Comparison of ENCODE assay signal across 3 fruit fly cellular contexts in genomic region chr3R:30268733-30269132, dm6.
A peak's percentile ranks its signal among the peaks of the same experiment; 100 is the strongest.
TF ChIP-seq lines count a peak whose summit lies in the region.

No protein-coding gene starts in this region.

TF ChIP-seq in whole organism, prepupa, 60 proteins besides CTCF, POLR2A, EP300 and RAD21 (continues in another document):
- TF ChIP-seq vri (GFP tag; optimal IDR thresholded peaks at IDR 0.05; lab: Kevin White, UChicago), result no peak
- TF ChIP-seq svp (GFP tag; lab: Kevin White, UChicago), result peak; percentile 64
- TF ChIP-seq CG10669 (GFP tag; optimal IDR thresholded peaks at IDR 0.05; lab: Kevin White, UChicago), result peak; percentile 0
- no peak for TF ChIP-seq Gug (GFP tag; IDR thresholded peaks at IDR 0.05; lab: Robert Waterston, UW)
- 0 out of 3 replicates have a peak, but pooled peaks have one; percentile 29 for TF ChIP-seq CG6163 (GFP tag; IDR thresholded peaks at IDR 0.05; lab: Robert Waterston, UW)
- TF ChIP-seq CG31627 (GFP tag; optimal IDR thresholded peaks at IDR 0.05; lab: Kevin White, UChicago), result peak; percentile 40
- TF ChIP-seq CG9139 (GFP tag; optimal IDR thresholded peaks at IDR 0.05; lab: Kevin White, UChicago), result no peak
- peak; percentile 47 for TF ChIP-seq esn (GFP tag; optimal IDR thresholded peaks at IDR 0.05; lab: Kevin White, UChicago)
- TF ChIP-seq CG3919 (GFP tag; optimal IDR thresholded peaks at IDR 0.05; lab: Kevin White, UChicago), result peak; percentile 40
- no peak for TF ChIP-seq eg (GFP tag; IDR thresholded peaks at IDR 0.05; lab: Robert Waterston, UW)
- peak; percentile 12 for TF ChIP-seq achi (GFP tag; optimal IDR thresholded peaks at IDR 0.05; lab: Kevin White, UChicago)
- peak; percentile 27 for TF ChIP-seq CG11762 (GFP tag; optimal IDR thresholded peaks at IDR 0.05; lab: Kevin White, UChicago; ENCODE audit: insufficient read depth)
- TF ChIP-seq dsx (GFP tag; optimal IDR thresholded peaks at IDR 0.05; lab: Kevin White, UChicago; ENCODE audit: poor library complexity, severe bottlenecking), result peak; percentile 4
- TF ChIP-seq CG6276 (GFP tag; optimal IDR thresholded peaks at IDR 0.05; lab: Kevin White, UChicago), result no peak
- no peak for TF ChIP-seq Blimp-1 (GFP tag; optimal IDR thresholded peaks at IDR 0.05; lab: Kevin White, UChicago)
- no peak for TF ChIP-seq CG8119 (GFP tag; IDR thresholded peaks at IDR 0.05; lab: Robert Waterston, UW)
- TF ChIP-seq topi (GFP tag; optimal IDR thresholded peaks at IDR 0.05; lab: Kevin White, UChicago), result peak; percentile 49
- TF ChIP-seq spab (GFP tag; optimal IDR thresholded peaks at IDR 0.05; lab: Kevin White, UChicago), result peak; percentile 20
- TF ChIP-seq CG7368 (GFP tag; optimal IDR thresholded peaks at IDR 0.05; lab: Kevin White, UChicago), result peak; percentile 50
- TF ChIP-seq Sox14 (GFP tag; optimal IDR thresholded peaks at IDR 0.05; lab: Kevin White, UChicago), result peak; percentile 29
- TF ChIP-seq Hr4 (GFP tag; optimal IDR thresholded peaks at IDR 0.05; lab: Kevin White, UChicago), result peak; percentile 13
- TF ChIP-seq fd85E (GFP tag; optimal IDR thresholded peaks at IDR 0.05; lab: Kevin White, UChicago), result no peak
- TF ChIP-seq CG34406 (GFP tag; optimal IDR thresholded peaks at IDR 0.05; lab: Kevin White, UChicago), result peak; percentile 10
- peak; percentile 18 for TF ChIP-seq Hr39 (GFP tag; optimal IDR thresholded peaks at IDR 0.05; lab: Kevin White, UChicago)
- peak; percentile 4 for TF ChIP-seq CG6792 (GFP tag; optimal IDR thresholded peaks at IDR 0.05; lab: Kevin White, UChicago)
- peak; percentile 35 for TF ChIP-seq Smox (GFP tag; optimal IDR thresholded peaks at IDR 0.05; lab: Kevin White, UChicago)
- TF ChIP-seq Sox15 (GFP tag; optimal IDR thresholded peaks at IDR 0.05; lab: Kevin White, UChicago), result peak; percentile 9
- peak; percentile 9 for TF ChIP-seq Ets96B (tag; optimal IDR thresholded peaks at IDR 0.05; lab: Kevin White, UChicago)
- TF ChIP-seq fkh (GFP tag; optimal IDR thresholded peaks at IDR 0.05; lab: Kevin White, UChicago), result no peak
- TF ChIP-seq CG32006 (GFP tag; optimal IDR thresholded peaks at IDR 0.05; lab: Kevin White, UChicago), result peak; percentile 38

TF ChIP-seq in whole organism, pupa, 21 proteins besides CTCF, POLR2A, EP300 and RAD21:
- TF ChIP-seq CG8301 (tag; optimal IDR thresholded peaks at IDR 0.05; lab: Kevin White, UChicago), result no peak
- peak; percentile 5 for TF ChIP-seq CG17806 (tag; optimal IDR thresholded peaks at IDR 0.05; lab: Kevin White, UChicago)
- TF ChIP-seq CG13204 (GFP tag; optimal IDR thresholded peaks at IDR 0.05; lab: Kevin White, UChicago), result no peak
- no peak for TF ChIP-seq CG4496 (GFP tag; IDR thresholded peaks at IDR 0.05; lab: Robert Waterston, UW)
- TF ChIP-seq CG8159 (tag; optimal IDR thresholded peaks at IDR 0.05; lab: Kevin White, UChicago), result peak; percentile 22
- peak; percentile 18 for TF ChIP-seq CG14655 (GFP tag; optimal IDR thresholded peaks at IDR 0.05; lab: Kevin White, UChicago)
- peak; percentile 9 for TF ChIP-seq Snoo (tag; optimal IDR thresholded peaks at IDR 0.05; lab: Kevin White, UChicago)
- TF ChIP-seq Pif1A (GFP tag; optimal IDR thresholded peaks at IDR 0.05; lab: Kevin White, UChicago), result peak; percentile 40
- TF ChIP-seq EcR (GFP tag; optimal IDR thresholded peaks at IDR 0.05; lab: Kevin White, UChicago), result no peak
- peak; percentile 19 for TF ChIP-seq CG9948 (tag; optimal IDR thresholded peaks at IDR 0.05; lab: Kevin White, UChicago)
- TF ChIP-seq CG10348 (GFP tag; IDR thresholded peaks at IDR 0.05; lab: Robert Waterston, UW), result no peak
- peak; percentile 16 for TF ChIP-seq Pif1B (GFP tag; optimal IDR thresholded peaks at IDR 0.05; lab: Kevin White, UChicago)
- TF ChIP-seq CG12605 (GFP tag; IDR thresholded peaks at IDR 0.05; lab: Robert Waterston, UW), result no peak
- TF ChIP-seq Ets98B (GFP tag; IDR thresholded peaks at IDR 0.05; lab: Robert Waterston, UW), result no peak

TF ChIP-seq in whole organism, wandering third instar larva, 38 proteins besides CTCF, POLR2A, EP300 and RAD21:
- TF ChIP-seq foxo (GFP tag; optimal IDR thresholded peaks at IDR 0.05; lab: Kevin White, UChicago) (peak in 1 of 2 experiments; percentile 22), psq (GFP tag; optimal IDR thresholded peaks at IDR 0.05; lab: Kevin White, UChicago) (peak; percentile 0), dsf (GFP tag; optimal IDR thresholded peaks at IDR 0.05; lab: Kevin White, UChicago; ENCODE audit: borderline replicate concordance) (no peak), woc (GFP tag; optimal IDR thresholded peaks at IDR 0.05; lab: Kevin White, UChicago) (peak; percentile 8), br (GFP tag; optimal IDR thresholded peaks at IDR 0.05; lab: Kevin White, UChicago) (no peak), h (GFP tag; optimal IDR thresholded peaks at IDR 0.05; lab: Kevin White, UChicago) (peak; percentile 16), ey (GFP tag; optimal IDR thresholded peaks at IDR 0.05; lab: Kevin White, UChicago) (peak; percentile 17), rgr (GFP tag; optimal IDR thresholded peaks at IDR 0.05; lab: Kevin White, UChicago) (peak; percentile 9), fru (GFP tag; optimal IDR thresholded peaks at IDR 0.05; lab: Kevin White, UChicago) (peak; percentile 31)

Comparison
In these comparisons a context has a peak if more than half of its experiments do, and no peak if none do; other contexts are left out.
1. Of the 1 proteins assayed by ChIP-seq in both whole organism, prepupa and whole organism, wandering third instar larva: peak only in whole organism, prepupa: OdsH; only in whole organism, wandering third instar larva: none; in both: none; in neither: 0.